Worm (Caenorhabditis elegans) whole organism, young adult: ENCODE results near the gene srbc-22.

ENCODE experiments used
- ceh-40 ChIP-seq: fragments of 200-800 bp; sonication (Bioruptor generic); IDR thresholded peaks from 2 replicates; pipeline ENCODE4 v1.3.6; 2022; ENCODE audit warnings: missing genetic modification characterization, missing compliant biosample characterization
- ceh-58 ChIP-seq: fragments of 200-800 bp; sonication (Bioruptor generic); IDR thresholded peaks from 2 replicates; pipeline ENCODE4 v1.3.6; 2022; ENCODE audit warnings: missing genetic modification characterization, missing compliant biosample characterization
- dpl-1 ChIP-seq: fragments of 150-350 bp; optimal IDR thresholded peaks from 2 replicates; lab custom pipeline; 2014; ENCODE audit warnings: missing biosample characterization, missing genetic modification reagents, missing genetic modification characterization
- snpc-1.1 ChIP-seq: sonication (generic microtip); optimal IDR thresholded peaks from 2 replicates; lab custom pipeline; 2017; ENCODE audit warnings: missing genetic modification characterization, mild to moderate bottlenecking, missing compliant biosample characterization, antibody characterized with exemption, moderate library complexity, missing genotype, missing genetic modification reagents; ENCODE audit not compliant: insufficient read depth

- TF ChIP-seq ceh-40 (GFP tag; lab: Robert Waterston, UW) (no peak), ceh-58 (no peak), snpc-1.1 (tag; lab: Kevin White, UChicago) (no peak), dpl-1 (GFP tag; lab: Kevin White, UChicago) (no peak)
Measured at ce11 chrV:2110368-2110767, 46.6 kb upstream of the srbc-22 start, which contains the start of gene F22F7.3.
